Worm (Caenorhabditis elegans) whole organism, mixed stage, embryonic: ENCODE measurements around the gene T03D8.6.

ENCODE experiments used
- M03D4.4 ChIP-seq: sonication (generic microtip); optimal IDR thresholded peaks from 2 replicates; lab custom pipeline; 2017; ENCODE audit warnings: mild to moderate bottlenecking, missing genetic modification characterization, missing compliant biosample characterization
- bed-3 ChIP-seq: fragments of 200-800 bp; sonication (Bioruptor generic); optimal IDR thresholded peaks from 3 replicates; lab custom pipeline; 2018; ENCODE audit warnings: mild to moderate bottlenecking, missing genetic modification characterization, moderate library complexity, missing compliant biosample characterization
- blmp-1 ChIP-seq: fragments of 150-350 bp; optimal IDR thresholded peaks from 2 replicates; lab custom pipeline; 2014; ENCODE audit warnings: missing biosample characterization, missing genetic modification characterization
- ceh-39 ChIP-seq: fragments of 150-350 bp; optimal IDR thresholded peaks from 2 replicates; lab custom pipeline; 2014; ENCODE audit warnings: missing biosample characterization, missing genetic modification characterization
- ceh-43 ChIP-seq: fragments of 200-800 bp; sonication (Bioruptor generic); optimal IDR thresholded peaks from 2 replicates; lab custom pipeline; 2018; ENCODE audit warnings: mild to moderate bottlenecking, missing genetic modification characterization, moderate library complexity, missing compliant biosample characterization
- ceh-83 ChIP-seq: fragments of 200-800 bp; sonication (Bioruptor generic); optimal IDR thresholded peaks from 2 replicates; lab custom pipeline; 2018; ENCODE audit warnings: mild to moderate bottlenecking, missing genetic modification characterization, missing compliant biosample characterization
- ces-1 ChIP-seq: fragments of 150-350 bp; optimal IDR thresholded peaks from 2 replicates; lab custom pipeline; 2014; ENCODE audit warnings: missing biosample characterization, missing genetic modification reagents, missing genetic modification characterization
- cnd-1 ChIP-seq: fragments of 200-800 bp; sonication (Bioruptor generic); optimal IDR thresholded peaks from 2 replicates; lab custom pipeline; 2018; ENCODE audit warnings: mild to moderate bottlenecking, missing genetic modification characterization, missing compliant biosample characterization
- elt-1 ChIP-seq: sonication (generic microtip); optimal IDR thresholded peaks from 2 replicates; lab custom pipeline; 2017; ENCODE audit warnings: missing genetic modification characterization, mild to moderate bottlenecking, missing compliant biosample characterization, antibody characterized with exemption, moderate library complexity, borderline replicate concordance; ENCODE audit not compliant: insufficient read depth
- elt-3 ChIP-seq: fragments of 150-350 bp; optimal IDR thresholded peaks from 2 replicates; lab custom pipeline; 2014; ENCODE audit warnings: missing biosample characterization, missing genetic modification characterization
- flh-1 ChIP-seq: fragments of 200-800 bp; sonication (Bioruptor generic); optimal IDR thresholded peaks from 2 replicates; lab custom pipeline; 2018; ENCODE audit warnings: mild to moderate bottlenecking, missing genetic modification characterization, moderate library complexity, missing compliant biosample characterization
- ham-2 ChIP-seq: fragments of 200-800 bp; sonication (Bioruptor generic); optimal IDR thresholded peaks from 2 replicates; lab custom pipeline; 2018; ENCODE audit warnings: mild to moderate bottlenecking, missing genetic modification characterization, missing compliant biosample characterization
- hlh-1 ChIP-seq: fragments of 150-350 bp; optimal IDR thresholded peaks from 2 replicates; lab custom pipeline; 2014; ENCODE audit warnings: missing biosample characterization, missing genetic modification reagents, missing genetic modification characterization
- lin-13 ChIP-seq: fragments of 150-350 bp; optimal IDR thresholded peaks from 2 replicates; lab custom pipeline; 2014; ENCODE audit warnings: missing biosample characterization, missing genetic modification characterization
- lin-32 ChIP-seq: fragments of 200-800 bp; sonication (Bioruptor generic); optimal IDR thresholded peaks from 2 replicates; lab custom pipeline; 2018; ENCODE audit warnings: mild to moderate bottlenecking, missing genetic modification characterization, missing compliant biosample characterization
- lsy-2 ChIP-seq: fragments of 150-350 bp; optimal IDR thresholded peaks from 2 replicates; lab custom pipeline; 2014; ENCODE audit warnings: missing biosample characterization, missing genetic modification characterization
- mab-5 ChIP-seq: fragments of 150-350 bp; optimal IDR thresholded peaks from 2 replicates; lab custom pipeline; 2014; ENCODE audit warnings: missing biosample characterization, missing genetic modification characterization
- mep-1 ChIP-seq: fragments of 150-350 bp; optimal IDR thresholded peaks from 2 replicates; lab custom pipeline; 2017; ENCODE audit warnings: missing biosample characterization, missing genetic modification reagents, missing genetic modification characterization, inconsistent platforms
- mls-2 ChIP-seq: sonication (generic microtip); optimal IDR thresholded peaks from 2 replicates; lab custom pipeline; 2016; ENCODE audit warnings: mild to moderate bottlenecking, missing genetic modification characterization, moderate library complexity, missing compliant biosample characterization
- nhr-12 ChIP-seq: fragments of 150-350 bp; optimal IDR thresholded peaks from 2 replicates; lab custom pipeline; 2014; ENCODE audit warnings: missing biosample characterization, missing genetic modification characterization
- nhr-2 ChIP-seq: fragments of 150-350 bp; optimal IDR thresholded peaks from 2 replicates; lab custom pipeline; 2014; ENCODE audit warnings: missing biosample characterization, missing genetic modification characterization
- nhr-237 ChIP-seq: fragments of 150-350 bp; optimal IDR thresholded peaks from 2 replicates; lab custom pipeline; 2014; ENCODE audit warnings: missing biosample characterization, missing genetic modification characterization
- nhr-76 ChIP-seq: sonication (generic microtip); optimal IDR thresholded peaks from 2 replicates; lab custom pipeline; 2017; ENCODE audit warnings: missing biosample characterization, missing genetic modification characterization
- pha-4 ChIP-seq: fragments of 150-350 bp; optimal IDR thresholded peaks from 2 replicates; lab custom pipeline; 2018; ENCODE audit warnings: missing biosample characterization, missing genetic modification reagents, missing genetic modification characterization
- snpc-4 ChIP-seq: fragments of 150-350 bp; optimal IDR thresholded peaks from 2 replicates; lab custom pipeline; 2014; ENCODE audit warnings: missing biosample characterization, missing genetic modification characterization
- sptf-1 ChIP-seq: sonication (generic microtip); optimal IDR thresholded peaks from 2 replicates; lab custom pipeline; 2017; ENCODE audit warnings: mild to moderate bottlenecking, missing genetic modification characterization, moderate library complexity, missing compliant biosample characterization
- tbx-8 ChIP-seq: fragments of 200-800 bp; sonication (Bioruptor generic); optimal IDR thresholded peaks from 2 replicates; lab custom pipeline; 2018; ENCODE audit warnings: mild to moderate bottlenecking, missing genetic modification characterization, moderate library complexity, missing compliant biosample characterization
- unc-120 ChIP-seq: sonication (generic microtip); optimal IDR thresholded peaks from 2 replicates; lab custom pipeline; 2017; ENCODE audit warnings: missing genetic modification characterization, missing compliant biosample characterization; ENCODE audit not compliant: poor library complexity, severe bottlenecking
- unc-39 ChIP-seq: fragments of 150-350 bp; optimal IDR thresholded peaks from 2 replicates; lab custom pipeline; 2014; ENCODE audit warnings: missing biosample characterization, missing genetic modification characterization
- unc-62 ChIP-seq: fragments of 150-350 bp; optimal IDR thresholded peaks from 2 replicates; lab custom pipeline; 2014; ENCODE audit warnings: missing biosample characterization, missing genetic modification reagents, missing genetic modification characterization
- zip-8 ChIP-seq: fragments of 150-350 bp; optimal IDR thresholded peaks from 2 replicates; lab custom pipeline; 2014; ENCODE audit warnings: missing biosample characterization, missing genetic modification characterization
- ztf-11 ChIP-seq: fragments of 150-350 bp; optimal IDR thresholded peaks from 2 replicates; lab custom pipeline; 2014; ENCODE audit warnings: missing biosample characterization, missing genetic modification characterization

T03D8.6 gene

ce11 chrV:20779707-20780346, 40.3 kb downstream of the T03D8.6 start:
- TF ChIP-seq sptf-1 (tag; lab: Kevin White, UChicago), result no peak
- TF ChIP-seq unc-62 (GFP tag; lab: Kevin White, UChicago), result peak; percentile 54
- TF ChIP-seq mab-5 (tag; lab: Kevin White, UChicago), result no peak
- TF ChIP-seq hlh-1, result peak; percentile 82

DNA sequence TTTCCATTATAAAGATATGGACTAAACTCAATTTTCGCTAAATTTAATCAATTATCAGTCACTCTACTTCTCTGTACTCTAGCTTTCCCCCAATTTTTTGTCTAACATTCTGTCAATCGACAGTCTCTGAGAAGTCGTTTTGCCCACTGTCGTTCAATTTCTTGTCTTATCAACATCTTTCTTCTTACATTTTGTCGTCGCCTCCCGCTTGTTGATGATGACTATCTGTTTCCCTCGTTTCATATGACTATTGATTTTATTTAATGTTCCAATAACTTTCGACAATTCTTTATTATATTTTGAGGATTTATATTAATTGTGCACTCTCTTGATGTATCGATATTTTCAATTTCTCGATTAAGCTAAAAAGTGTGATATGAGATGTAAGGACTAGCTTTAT, 41.2 kb downstream of the T03D8.6 start:
- no peak for TF ChIP-seq nhr-12 (tag; lab: Kevin White, UChicago)
- TF ChIP-seq elt-3 (tag; lab: Kevin White, UChicago), result no peak
- TF ChIP-seq elt-1 (tag; lab: Kevin White, UChicago), result peak; percentile 15
- TF ChIP-seq, all 35 proteins: peak for 1

ce11 chrV:20778257-20778697, 41.9 kb downstream of the T03D8.6 start:
- peak; percentile 27 for TF ChIP-seq mab-5 (tag; lab: Kevin White, UChicago)
- no peak for TF ChIP-seq ceh-43 (GFP tag; lab: Kevin White, UChicago)
- no peak for TF ChIP-seq pha-4 (tag; lab: Kevin White, UChicago)
- TF ChIP-seq nhr-237, result peak; percentile 88
- TF ChIP-seq ces-1, result peak; percentile 95
- TF ChIP-seq mls-2, result no peak
- TF ChIP-seq lin-13, result peak; percentile 48
- TF ChIP-seq ztf-11, result no peak
- no peak for TF ChIP-seq elt-1 (tag; lab: Kevin White, UChicago)
- no peak for TF ChIP-seq bed-3
- no peak for TF ChIP-seq flh-1 (GFP tag; lab: Kevin White, UChicago)
- no peak for TF ChIP-seq cnd-1 (tag; lab: Kevin White, UChicago)
- no peak for TF ChIP-seq ceh-83 (GFP tag; lab: Kevin White, UChicago)
- TF ChIP-seq lsy-2 (tag; lab: Kevin White, UChicago), result peak; percentile 58
- TF ChIP-seq nhr-12 (tag; lab: Kevin White, UChicago), result no peak
- TF ChIP-seq unc-120 (tag; lab: Kevin White, UChicago), result peak; percentile 88
- no peak for TF ChIP-seq ham-2 (GFP tag; lab: Kevin White, UChicago)
- peak; percentile 86 for TF ChIP-seq nhr-2
- TF ChIP-seq sptf-1 (tag; lab: Kevin White, UChicago), result peak; percentile 52
- no peak for TF ChIP-seq blmp-1 (tag; lab: Kevin White, UChicago)
- TF ChIP-seq nhr-76 (tag; lab: Kevin White, UChicago), result no peak
- peak; percentile 94 for TF ChIP-seq unc-62 (GFP tag; lab: Kevin White, UChicago)
- TF ChIP-seq elt-3 (tag; lab: Kevin White, UChicago), result peak; percentile 21
- TF ChIP-seq hlh-1, result peak; percentile 80
- TF ChIP-seq ceh-39 (tag; lab: Kevin White, UChicago), result peak; percentile 28
- TF ChIP-seq mep-1, result peak; percentile 87
- TF ChIP-seq snpc-4 (tag; lab: Kevin White, UChicago), result no peak
- no peak for TF ChIP-seq zip-8 (tag; lab: Kevin White, UChicago)

ce11 chrV:20776761-20777160, 43.4 kb downstream of the T03D8.6 start:
- no peak for TF ChIP-seq sptf-1 (tag; lab: Kevin White, UChicago)
- no peak for TF ChIP-seq nhr-76 (tag; lab: Kevin White, UChicago)
- TF ChIP-seq blmp-1 (tag; lab: Kevin White, UChicago), result no peak
- no peak for TF ChIP-seq ztf-11
- no peak for TF ChIP-seq hlh-1
- no peak for TF ChIP-seq elt-1 (tag; lab: Kevin White, UChicago)

- TF ChIP-seq elt-1 (tag; lab: Kevin White, UChicago), result no peak
- no peak for TF ChIP-seq lin-32 (GFP tag; lab: Kevin White, UChicago)
- no peak for TF ChIP-seq mls-2
- TF ChIP-seq nhr-12 (tag; lab: Kevin White, UChicago), result no peak
- no peak for TF ChIP-seq ceh-83 (GFP tag; lab: Kevin White, UChicago)
- TF ChIP-seq ceh-43 (GFP tag; lab: Kevin White, UChicago), result no peak
- no peak for TF ChIP-seq ceh-39 (tag; lab: Kevin White, UChicago)
- no peak for TF ChIP-seq nhr-237
- no peak for TF ChIP-seq pha-4 (tag; lab: Kevin White, UChicago)
- no peak for TF ChIP-seq mab-5 (tag; lab: Kevin White, UChicago)
- TF ChIP-seq sptf-1 (tag; lab: Kevin White, UChicago), result no peak
- no peak for TF ChIP-seq mep-1
- no peak for TF ChIP-seq unc-39 (tag; lab: Kevin White, UChicago)
- TF ChIP-seq elt-3 (tag; lab: Kevin White, UChicago), result no peak
- no peak for TF ChIP-seq tbx-8 (GFP tag; lab: Kevin White, UChicago)
- no peak for TF ChIP-seq flh-1 (GFP tag; lab: Kevin White, UChicago)
- TF ChIP-seq unc-62 (GFP tag; lab: Kevin White, UChicago), result no peak
- TF ChIP-seq snpc-4 (tag; lab: Kevin White, UChicago), result no peak
- TF ChIP-seq M03D4.4 (tag; lab: Kevin White, UChicago), result no peak
- no peak for TF ChIP-seq nhr-2
Observed at ce11 chrV:20775269-20775668, 44.9 kb downstream of the T03D8.6 start, which contains the start of gene F38A6.4. Gene F38A6.4 (minus strand): TSS chrV:20775369.
